Fruit fly (Drosophila melanogaster): ENCODE results near the gene TwdlY.

DNA sequence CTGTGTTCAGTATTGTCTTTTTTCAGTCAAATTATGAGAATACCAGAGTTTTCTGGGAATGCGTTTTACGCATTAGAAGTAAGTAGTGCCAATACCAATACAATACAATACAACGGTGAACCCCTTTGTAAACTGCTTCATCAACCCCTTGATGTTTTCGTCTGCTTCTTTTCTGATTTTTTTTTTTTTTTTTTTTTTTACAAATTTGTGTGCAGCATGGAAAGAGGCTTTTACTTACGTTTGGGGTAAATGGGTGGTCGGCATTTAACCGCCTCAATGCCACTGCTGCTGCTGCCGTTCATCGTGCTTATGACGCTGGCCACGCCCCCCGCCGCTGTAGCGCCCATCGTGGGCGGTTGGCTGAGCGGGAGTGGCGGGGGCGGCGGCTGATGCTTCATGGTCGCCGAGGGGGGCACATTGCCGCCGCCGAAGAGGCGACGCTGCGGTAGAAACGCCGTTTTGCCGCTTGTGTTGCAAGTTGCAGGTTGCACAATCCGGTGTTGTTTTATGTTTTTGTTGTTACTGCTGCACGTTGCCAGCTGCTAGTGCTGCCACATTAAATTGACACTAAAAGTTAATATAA is 40.9 kb upstream of the TwdlY start:
- TF ChIP-seq otp (GFP tag; IDR thresholded peaks at IDR 0.05) (no peak), D19A (tag; optimal IDR thresholded peaks at IDR 0.05) (no peak), Sox100B (GFP tag; optimal IDR thresholded peaks at IDR 0.05) (no peak), Scr (GFP tag; IDR thresholded peaks at IDR 0.05; ENCODE audit: partially characterized antibody) (no peak)

All from whole organism, embryonic.